Worm (Caenorhabditis elegans) whole organism, L4 larva: ENCODE measurements around the gene F13A2.2.

ENCODE experiments used
- fos-1 ChIP-seq: fragments of 150-350 bp; optimal IDR thresholded peaks from 2 replicates; lab custom pipeline; 2014; ENCODE audit warnings: missing biosample characterization, missing genetic modification characterization
- lir-3 ChIP-seq: sonication (generic microtip); optimal IDR thresholded peaks from 2 replicates; lab custom pipeline; 2016; ENCODE audit warnings: mild to moderate bottlenecking, missing genetic modification characterization, missing compliant biosample characterization
- nhr-10 ChIP-seq: fragments of 150-350 bp; optimal IDR thresholded peaks from 2 replicates; lab custom pipeline; 2014; ENCODE audit warnings: missing biosample characterization, missing genetic modification characterization
- nhr-11 ChIP-seq: fragments of 150-350 bp; optimal IDR thresholded peaks from 2 replicates; lab custom pipeline; 2014; ENCODE audit warnings: missing biosample characterization, missing genetic modification characterization

DNA sequence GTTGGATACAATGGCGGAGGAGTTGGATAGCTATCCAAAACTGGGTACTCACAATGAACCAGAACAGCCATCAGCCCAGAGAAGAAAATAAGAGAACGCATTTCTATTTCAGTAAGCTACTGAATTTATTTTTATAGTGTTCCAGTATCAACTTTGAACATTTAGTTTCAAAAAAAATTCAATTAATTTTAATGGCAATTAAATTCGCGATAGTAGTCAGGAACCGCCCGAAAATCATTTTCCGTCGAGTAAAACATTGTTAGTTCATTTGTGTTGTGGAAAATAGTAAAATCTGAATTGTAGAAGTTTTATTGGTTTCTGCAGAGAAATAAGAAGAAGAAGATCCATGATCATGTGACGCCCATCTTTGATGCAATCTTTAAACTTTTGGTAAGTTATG, 33.7 kb upstream of the F13A2.2 start, which contains the start of gene Y47D7A.6:
- no peak for TF ChIP-seq nhr-11 (tag; lab: Kevin White, UChicago)
- no peak for TF ChIP-seq lir-3 (tag; lab: Kevin White, UChicago)
- no peak for TF ChIP-seq nhr-10
- no peak for TF ChIP-seq fos-1 (tag; lab: Kevin White, UChicago)
